Worm (Caenorhabditis elegans) whole organism, L4 larva: ENCODE results near the gene frm-3.

Experiments used
- T20F7.1 ChIP-seq: fragments of 200-800 bp; sonication (Bioruptor generic); optimal IDR thresholded peaks from 2 replicates; lab custom pipeline; 2018; ENCODE audit warnings: mild to moderate bottlenecking, missing genetic modification characterization, missing compliant biosample characterization
- Y5F2A.4 ChIP-seq: fragments of 200-800 bp; sonication (Bioruptor generic); optimal IDR thresholded peaks from 2 replicates; lab custom pipeline; 2018; ENCODE audit warnings: mild to moderate bottlenecking, missing genetic modification characterization, missing compliant biosample characterization
- ZK337.2 ChIP-seq: fragments of 200-800 bp; sonication (Bioruptor generic); IDR thresholded peaks from 2 replicates; pipeline ENCODE4 v1.3.6; 2022; ENCODE audit warnings: missing genetic modification reagents, missing genetic modification characterization, missing compliant biosample characterization
- aha-1 ChIP-seq: fragments of 150-350 bp; peaks from one replicate; lab custom pipeline; 2014; ENCODE audit warnings: missing biosample characterization, missing genetic modification characterization
- aly-2 ChIP-seq: sonication (generic microtip); optimal IDR thresholded peaks from 2 replicates; lab custom pipeline; 2018; ENCODE audit warnings: missing biosample characterization, missing genetic modification characterization
- ama-1 ChIP-seq: fragments of 150-350 bp; optimal IDR thresholded peaks from 2 replicates; lab custom pipeline; 2014; ENCODE audit warnings: inconsistent platforms, mixed read lengths
- arid-1 ChIP-seq: fragments of 200-800 bp; sonication (Bioruptor generic); conservative IDR thresholded peaks from 2 replicates; pipeline ENCODE4 v1.3.6; 2022; ENCODE audit warnings: missing genetic modification reagents, missing genetic modification characterization, missing compliant biosample characterization
- ceh-20 ChIP-seq: fragments of 200-800 bp; sonication (Bioruptor generic); IDR thresholded peaks from 2 replicates; pipeline ENCODE4 v1.3.6; 2022; ENCODE audit warnings: missing genetic modification reagents, missing genetic modification characterization, missing compliant biosample characterization
- ceh-32 ChIP-seq: sonication (generic microtip); optimal IDR thresholded peaks from 2 replicates; lab custom pipeline; 2016; ENCODE audit warnings: mild to moderate bottlenecking, missing genetic modification characterization, missing compliant biosample characterization; ENCODE audit not compliant: poor library complexity
- ceh-82 ChIP-seq: sonication (generic microtip); optimal IDR thresholded peaks from 2 replicates; lab custom pipeline; 2017; ENCODE audit warnings: missing biosample characterization, missing genetic modification characterization
- ces-1 ChIP-seq: fragments of 150-350 bp; sonication (generic microtip); optimal IDR thresholded peaks from 4 replicates; lab custom pipeline; 2014; ENCODE audit warnings: missing biosample characterization, missing genetic modification reagents, missing genetic modification characterization
- daf-16 ChIP-seq, 3 experiments: sonication (generic microtip); optimal IDR thresholded peaks; 2 replicates each; lab custom pipeline; 2016 to 2017; ENCODE audit warnings: missing genetic modification characterization in 3 of 3, missing genetic modification reagents in 3 of 3, mild to moderate bottlenecking in 2 of 3, missing compliant biosample characterization in 2 of 3, missing biosample characterization in 1 of 3, moderate library complexity in 1 of 3
- daf-8 ChIP-seq: fragments of 200-800 bp; sonication (Bioruptor generic); IDR thresholded peaks from 2 replicates; pipeline ENCODE4 v1.3.6; 2022; ENCODE audit warnings: missing genetic modification characterization, missing compliant biosample characterization
- dmd-6 ChIP-seq: fragments of 200-800 bp; sonication (Bioruptor generic); IDR thresholded peaks from 2 replicates; pipeline ENCODE4 v1.3.6; 2022; ENCODE audit warnings: missing genetic modification reagents, missing genetic modification characterization, missing compliant biosample characterization
- dmd-8 ChIP-seq: fragments of 200-800 bp; sonication (Bioruptor generic); IDR thresholded peaks from 2 replicates; pipeline ENCODE4 v1.3.6; 2022; ENCODE audit warnings: missing genetic modification characterization, missing compliant biosample characterization
- dve-1 ChIP-seq: sonication (generic microtip); optimal IDR thresholded peaks from 2 replicates; lab custom pipeline; 2017; ENCODE audit warnings: antibody characterized with exemption, mild to moderate bottlenecking, missing genetic modification characterization, missing compliant biosample characterization; ENCODE audit not compliant: insufficient read depth
- egl-27 ChIP-seq: sonication (generic microtip); optimal IDR thresholded peaks from 3 replicates; lab custom pipeline; 2017; ENCODE audit warnings: missing biosample characterization, missing genetic modification reagents, missing genetic modification characterization
- egl-43 ChIP-seq: fragments of 200-800 bp; sonication (Bioruptor generic); IDR thresholded peaks from 2 replicates; pipeline ENCODE4 v1.3.6; 2022; ENCODE audit warnings: missing genetic modification reagents, missing genetic modification characterization, missing compliant biosample characterization
- fos-1 ChIP-seq: fragments of 150-350 bp; optimal IDR thresholded peaks from 2 replicates; lab custom pipeline; 2014; ENCODE audit warnings: missing biosample characterization, missing genetic modification characterization
- gei-8 ChIP-seq: fragments of 200-800 bp; sonication (Bioruptor generic); optimal IDR thresholded peaks from 2 replicates; lab custom pipeline; 2018; ENCODE audit warnings: mild to moderate bottlenecking, missing genetic modification characterization, missing compliant biosample characterization
- hlh-30 ChIP-seq: sonication (generic microtip); optimal IDR thresholded peaks from 2 replicates; lab custom pipeline; 2017; ENCODE audit warnings: antibody characterized with exemption, mild to moderate bottlenecking, missing genetic modification characterization, missing compliant biosample characterization; ENCODE audit not compliant: insufficient read depth
- hmg-1.1 ChIP-seq: fragments of 200-800 bp; sonication (Bioruptor generic); IDR thresholded peaks from 2 replicates; pipeline ENCODE4 v1.3.6; 2022; ENCODE audit warnings: missing genetic modification reagents, missing genetic modification characterization, missing compliant biosample characterization
- lim-7 ChIP-seq: fragments of 200-800 bp; sonication (Bioruptor generic); IDR thresholded peaks from 2 replicates; pipeline ENCODE4 v1.3.6; 2022; ENCODE audit warnings: missing genetic modification characterization, missing compliant biosample characterization
- lin-13 ChIP-seq: fragments of 150-350 bp; optimal IDR thresholded peaks from 2 replicates; lab custom pipeline; 2014; ENCODE audit warnings: missing biosample characterization, missing genetic modification reagents, missing genetic modification characterization
- lin-15B ChIP-seq: fragments of 150-350 bp; sonication (generic microtip); optimal IDR thresholded peaks from 3 replicates; lab custom pipeline; 2014; ENCODE audit warnings: missing biosample characterization, missing genetic modification characterization
- lin-39 ChIP-seq: fragments of 150-350 bp; optimal IDR thresholded peaks from 2 replicates; lab custom pipeline; 2014; ENCODE audit warnings: missing biosample characterization, missing genetic modification reagents, missing genetic modification characterization
- lir-3 ChIP-seq: sonication (generic microtip); optimal IDR thresholded peaks from 2 replicates; lab custom pipeline; 2016; ENCODE audit warnings: mild to moderate bottlenecking, missing genetic modification characterization, missing compliant biosample characterization
- madf-5 ChIP-seq, 2 experiments: fragments of 200-800 bp; sonication (Bioruptor generic); IDR thresholded peaks; 2 replicates each; pipeline ENCODE4 v1.3.6; 2022; ENCODE audit warnings: missing compliant biosample characterization in 2 of 2, missing genetic modification characterization in 2 of 2
- madf-9 ChIP-seq: fragments of 200-800 bp; sonication (Bioruptor generic); conservative IDR thresholded peaks from 2 replicates; pipeline ENCODE4 v1.3.6; 2022; ENCODE audit warnings: missing genetic modification reagents, missing genetic modification characterization, missing compliant biosample characterization
- mdt-29 ChIP-seq: fragments of 200-800 bp; sonication (Bioruptor generic); IDR thresholded peaks from 2 replicates; pipeline ENCODE4 v1.3.6; 2022; ENCODE audit warnings: missing genetic modification reagents, missing genetic modification characterization, missing compliant biosample characterization
- mep-1 ChIP-seq: fragments of 150-350 bp; sonication (generic microtip); optimal IDR thresholded peaks from 3 replicates; lab custom pipeline; 2014; ENCODE audit warnings: missing biosample characterization, missing genetic modification characterization
- mxl-2 ChIP-seq: fragments of 200-800 bp; sonication (Bioruptor generic); conservative IDR thresholded peaks from 2 replicates; pipeline ENCODE4 v1.3.6; 2022; ENCODE audit warnings: missing genetic modification reagents, missing genetic modification characterization, missing compliant biosample characterization
- nhr-102 ChIP-seq: sonication (generic microtip); optimal IDR thresholded peaks from 2 replicates; lab custom pipeline; 2016; ENCODE audit warnings: mild to moderate bottlenecking, missing genetic modification characterization, moderate library complexity, missing compliant biosample characterization
- nhr-237 ChIP-seq: sonication (generic microtip); optimal IDR thresholded peaks from 2 replicates; lab custom pipeline; 2017; ENCODE audit warnings: missing biosample characterization, missing genetic modification characterization
- nhr-25 ChIP-seq: sonication (generic microtip); optimal IDR thresholded peaks from 2 replicates; lab custom pipeline; 2017; ENCODE audit warnings: missing genetic modification characterization, mild to moderate bottlenecking, missing compliant biosample characterization, antibody characterized with exemption, moderate library complexity, borderline replicate concordance; ENCODE audit not compliant: insufficient read depth
- nhr-41 ChIP-seq: fragments of 200-800 bp; sonication (Bioruptor generic); IDR thresholded peaks from 2 replicates; pipeline ENCODE4 v1.3.6; 2022; ENCODE audit warnings: missing genetic modification reagents, missing genetic modification characterization, missing compliant biosample characterization
- nhr-42 ChIP-seq: fragments of 200-800 bp; sonication (Bioruptor generic); IDR thresholded peaks from 2 replicates; pipeline ENCODE4 v1.3.6; 2022; ENCODE audit warnings: missing genetic modification characterization, missing compliant biosample characterization
- pqm-1 ChIP-seq: sonication (generic microtip); optimal IDR thresholded peaks from 2 replicates; lab custom pipeline; 2017; ENCODE audit warnings: missing biosample characterization, missing genetic modification characterization
- saeg-2 ChIP-seq: fragments of 200-800 bp; sonication (Bioruptor generic); IDR thresholded peaks from 2 replicates; pipeline ENCODE4 v1.3.6; 2022; ENCODE audit warnings: missing genetic modification reagents, missing genetic modification characterization, missing compliant biosample characterization
- sdz-12 ChIP-seq: fragments of 200-800 bp; sonication (Bioruptor generic); optimal IDR thresholded peaks from 2 replicates; lab custom pipeline; 2018; ENCODE audit warnings: mild to moderate bottlenecking, missing genetic modification characterization, missing compliant biosample characterization
- set-16 ChIP-seq: fragments of 200-800 bp; sonication (Bioruptor generic); IDR thresholded peaks from 2 replicates; pipeline ENCODE4 v1.3.6; 2022; ENCODE audit warnings: missing genetic modification reagents, missing genetic modification characterization, missing compliant biosample characterization
- snpc-1.2 ChIP-seq: fragments of 200-800 bp; sonication (Bioruptor generic); IDR thresholded peaks from 2 replicates; pipeline ENCODE4 v1.3.6; 2022; ENCODE audit warnings: missing genetic modification reagents, missing genetic modification characterization, missing compliant biosample characterization
- spr-3 ChIP-seq: fragments of 200-800 bp; sonication (Bioruptor generic); optimal IDR thresholded peaks from 2 replicates; lab custom pipeline; 2018; ENCODE audit warnings: mild to moderate bottlenecking, missing genetic modification characterization, missing compliant biosample characterization
- tag-97 ChIP-seq: fragments of 200-800 bp; sonication (Bioruptor generic); IDR thresholded peaks from 2 replicates; pipeline ENCODE4 v1.3.6; 2022; ENCODE audit warnings: missing genetic modification characterization, missing compliant biosample characterization
- tra-1 ChIP-seq: fragments of 200-800 bp; sonication (Bioruptor generic); IDR thresholded peaks from 2 replicates; pipeline ENCODE4 v1.3.6; 2022; ENCODE audit warnings: missing genetic modification reagents, missing genetic modification characterization, missing compliant biosample characterization
- unc-130 ChIP-seq: sonication (generic microtip); optimal IDR thresholded peaks from 2 replicates; lab custom pipeline; 2016; ENCODE audit warnings: missing genetic modification reagents, missing genetic modification characterization, missing compliant biosample characterization
- unc-39 ChIP-seq: sonication (generic microtip); optimal IDR thresholded peaks from 2 replicates; lab custom pipeline; 2017; ENCODE audit warnings: missing biosample characterization, missing genetic modification characterization
- zip-11 ChIP-seq: fragments of 200-800 bp; sonication (Bioruptor generic); IDR thresholded peaks from 2 replicates; pipeline ENCODE4 v1.3.6; 2022; ENCODE audit warnings: missing genetic modification characterization, missing compliant biosample characterization
- zip-2 ChIP-seq: fragments of 150-350 bp; optimal IDR thresholded peaks from 2 replicates; lab custom pipeline; 2014; ENCODE audit warnings: missing biosample characterization, missing genetic modification characterization

frm-3 gene

DNA sequence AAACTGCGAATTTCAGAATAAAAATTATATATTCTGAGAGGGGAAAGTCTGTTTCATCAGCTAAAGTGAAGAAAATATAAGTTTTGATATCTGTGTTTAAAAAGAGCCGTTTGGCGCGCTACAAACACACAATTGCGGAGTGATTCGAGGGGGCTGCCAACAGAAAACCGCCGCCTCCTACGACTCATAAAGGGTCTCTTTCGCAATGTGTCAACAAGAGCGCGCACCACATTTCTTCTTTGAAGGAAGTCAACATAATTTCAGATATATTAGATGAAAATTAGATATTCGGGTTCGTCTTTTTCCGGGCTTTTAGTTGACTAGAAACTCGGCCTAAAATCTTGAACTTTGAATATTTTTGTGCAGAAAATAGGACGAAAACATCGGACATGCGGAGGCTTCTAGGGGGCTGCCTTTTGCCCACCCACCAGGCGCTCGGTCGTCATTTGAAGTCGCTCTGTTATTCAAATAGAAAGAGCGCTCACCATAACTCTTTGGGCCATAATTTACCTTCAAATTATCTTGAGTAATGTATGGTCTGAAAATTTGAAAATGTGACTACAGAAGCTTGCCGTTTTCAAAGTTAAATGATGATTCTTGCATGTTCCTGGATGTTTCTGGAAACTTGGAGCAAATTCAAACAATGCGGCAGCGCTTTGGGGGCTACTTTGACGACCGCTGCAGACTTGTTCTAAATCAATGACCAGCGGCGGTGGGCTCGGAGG lies 33.6 kb downstream of the frm-3 start (continued):
- TF ChIP-seq dmd-8 (GFP tag; lab: Robert Waterston, UW) (no peak), nhr-42 (peak; percentile 91), lim-7 (GFP tag; lab: Robert Waterston, UW) (peak; percentile 48), gei-8 (GFP tag; lab: Kevin White, UChicago) (peak; percentile 94), Y5F2A.4 (GFP tag; lab: Kevin White, UChicago) (peak; percentile 54), pqm-1 (peak; percentile 50), tra-1 (peak; percentile 96), egl-43 (no peak; the same call in none of the 2 replicates), hmg-1.1 (GFP tag; lab: Robert Waterston, UW) (peak; percentile 91), nhr-102 (peak; percentile 96), aly-2 (tag; lab: Kevin White, UChicago) (no peak), tag-97 (GFP tag; lab: Robert Waterston, UW) (0 out of 2 replicates have a peak, but pooled peaks have one; percentile 42), unc-130 (GFP tag; lab: Kevin White, UChicago) (no peak), zip-11 (GFP tag; lab: Robert Waterston, UW) (no peak), hlh-30 (peak; percentile 73), sdz-12 (GFP tag; lab: Kevin White, UChicago) (peak; percentile 95), dmd-6 (peak; percentile 83), aha-1 (peak; percentile 98), T20F7.1 (GFP tag; lab: Kevin White, UChicago) (peak; percentile 90), snpc-1.2 (GFP tag; lab: Robert Waterston, UW) (no peak), nhr-25 (tag; lab: Kevin White, UChicago) (peak; percentile 94), zip-2 (tag; lab: Kevin White, UChicago) (peak; percentile 47), nhr-237 (tag; lab: Kevin White, UChicago) (peak; percentile 76), lin-13 (peak; percentile 61), ama-1 (lab: Kevin White, UChicago) (no peak), daf-8 (GFP tag; lab: Robert Waterston, UW) (peak; percentile 91), lin-39 (peak; percentile 23), set-16 (GFP tag; lab: Robert Waterston, UW) (peak; percentile 76), ZK337.2 (no peak), mep-1 (peak; percentile 97), mdt-29 (GFP tag; lab: Robert Waterston, UW) (peak; percentile 94), arid-1 (peak; percentile 61; the same call in 1 of the 2 replicates), ceh-20 (GFP tag; lab: Robert Waterston, UW) (peak; percentile 97), egl-27 (no peak), saeg-2 (GFP tag; lab: Robert Waterston, UW) (peak; percentile 94), ces-1 (GFP tag; lab: Kevin White, UChicago) (no peak), ceh-82 (tag; lab: Kevin White, UChicago) (no peak), unc-39 (tag; lab: Kevin White, UChicago) (no peak), madf-5 (GFP tag; IDR thresholded peaks at IDR 0.05; lab: Robert Waterston, UW) (0 out of 4 replicates have a peak, but pooled peaks of 1 of the 2 experiments have one; percentile 36), ceh-32 (tag; lab: Kevin White, UChicago) (peak; percentile 66), dve-1 (tag; lab: Kevin White, UChicago) (peak; percentile 77), madf-9 (GFP tag; lab: Robert Waterston, UW) (peak; percentile 75), spr-3 (GFP tag; lab: Kevin White, UChicago) (peak; percentile 95), nhr-41 (GFP tag; lab: Robert Waterston, UW) (no peak), lir-3 (peak; percentile 16), daf-16 (GFP tag; optimal IDR thresholded peaks at IDR 0.05; lab: Kevin White, UChicago) (peak; percentile 83 to 85), daf-16 (tag; optimal IDR thresholded peaks at IDR 0.05; lab: Kevin White, UChicago) (peak; percentile 77), lin-15B (tag; lab: Kevin White, UChicago) (peak; percentile 61), mxl-2 (peak; percentile 69), fos-1 (peak; percentile 80)
